Fruit fly (Drosophila melanogaster) whole organism, adult: ENCODE measurements around the gene Atg18b.

Experiments
- CG11617 ChIP-seq: fragments of 200-800 bp; sonication (Bioruptor generic); optimal IDR thresholded peaks from 2 replicates; lab custom pipeline; 2017; ENCODE audit warnings: mild to moderate bottlenecking, missing biosample characterization, missing genetic modification reagents, missing genetic modification characterization
- CG12768 ChIP-seq: fragments of 200-800 bp; sonication (Bioruptor generic); optimal IDR thresholded peaks from 2 replicates; lab custom pipeline; 2017; ENCODE audit warnings: missing biosample characterization, missing genetic modification characterization, mild to moderate bottlenecking, moderate library complexity, missing genetic modification reagents
- CG14711 ChIP-seq: fragments of 200-800 bp; sonication (Bioruptor generic); optimal IDR thresholded peaks from 2 replicates; lab custom pipeline; 2018; ENCODE audit warnings: missing biosample characterization, mild to moderate bottlenecking, missing genetic modification characterization, moderate library complexity
- CG1620 ChIP-seq: fragments of 200-800 bp; sonication (Bioruptor generic); optimal IDR thresholded peaks from 2 replicates; lab custom pipeline; 2016; ENCODE audit warnings: missing biosample characterization, missing genetic modification characterization
- CG33017 ChIP-seq: fragments of 200-800 bp; sonication (Bioruptor generic); optimal IDR thresholded peaks from 2 replicates; lab custom pipeline; 2018; ENCODE audit warnings: missing biosample characterization, mild to moderate bottlenecking, missing genetic modification characterization, moderate library complexity
- CG5204 ChIP-seq: fragments of 200-800 bp; sonication (Bioruptor generic); optimal IDR thresholded peaks from 2 replicates; lab custom pipeline; 2016; ENCODE audit warnings: missing biosample characterization, missing genetic modification characterization
- CG7045 ChIP-seq: fragments of 200-800 bp; sonication (Bioruptor generic); optimal IDR thresholded peaks from 2 replicates; lab custom pipeline; 2017; ENCODE audit warnings: missing biosample characterization, mild to moderate bottlenecking, missing genetic modification characterization
- CG7101 ChIP-seq: fragments of 200-800 bp; sonication (Bioruptor generic); optimal IDR thresholded peaks from 2 replicates; lab custom pipeline; 2018; ENCODE audit warnings: missing biosample characterization, mild to moderate bottlenecking, missing genetic modification characterization, moderate library complexity
- Clk ChIP-seq: fragments of 200-800 bp; sonication (Bioruptor generic); optimal IDR thresholded peaks from 2 replicates; lab custom pipeline; 2017; ENCODE audit warnings: missing biosample characterization, missing genetic modification characterization
- Crg-1 ChIP-seq: fragments of 200-800 bp; sonication (Bioruptor generic); optimal IDR thresholded peaks from 2 replicates; lab custom pipeline; 2016; ENCODE audit warnings: missing biosample characterization, missing genetic modification characterization
- Hr96 ChIP-seq: fragments of 200-800 bp; sonication (Bioruptor generic); optimal IDR thresholded peaks from 2 replicates; lab custom pipeline; 2016; ENCODE audit warnings: missing biosample characterization, missing genetic modification characterization
- Mnt ChIP-seq: fragments of 200-800 bp; sonication (Bioruptor generic); optimal IDR thresholded peaks from 2 replicates; lab custom pipeline; 2016; ENCODE audit warnings: missing biosample characterization, mild to moderate bottlenecking, missing genetic modification characterization
- bab1 ChIP-seq: fragments of 200-800 bp; sonication (Bioruptor generic); optimal IDR thresholded peaks from 3 replicates; lab custom pipeline; 2019; ENCODE audit warnings: missing biosample characterization, mild to moderate bottlenecking, missing genetic modification characterization, moderate library complexity
- cic ChIP-seq: fragments of 200-800 bp; sonication (Bioruptor generic); optimal IDR thresholded peaks from 2 replicates; lab custom pipeline; 2017; ENCODE audit warnings: missing biosample characterization, mild to moderate bottlenecking, missing genetic modification characterization, moderate library complexity
- cnc ChIP-seq, 2 experiments: fragments of >200 bp; optimal IDR thresholded peaks; 2 replicates each; lab custom pipeline; 2017
- kay ChIP-seq: fragments of 200-800 bp; sonication (Bioruptor generic); peaks from one replicate; lab custom pipeline; 2016; ENCODE audit warnings: missing biosample characterization, missing genetic modification characterization, borderline replicate concordance
- ovo ChIP-seq: fragments of 200-800 bp; sonication (Bioruptor generic); optimal IDR thresholded peaks from 2 replicates; lab custom pipeline; 2016; ENCODE audit warnings: missing biosample characterization, missing genetic modification characterization
- pad ChIP-seq: fragments of 200-800 bp; sonication (Bioruptor generic); optimal IDR thresholded peaks from 3 replicates; lab custom pipeline; 2017; ENCODE audit warnings: missing biosample characterization, missing genetic modification characterization, mild to moderate bottlenecking, moderate library complexity, missing genetic modification reagents
- tj ChIP-seq: fragments of 200-800 bp; sonication (Bioruptor generic); optimal IDR thresholded peaks from 3 replicates; lab custom pipeline; 2017; ENCODE audit warnings: missing biosample characterization, mild to moderate bottlenecking, missing genetic modification characterization, moderate library complexity
- toe ChIP-seq: fragments of 200-800 bp; sonication (Bioruptor generic); optimal IDR thresholded peaks from 2 replicates; lab custom pipeline; 2016; ENCODE audit warnings: missing biosample characterization, missing genetic modification characterization

Atg18b gene

DNA sequence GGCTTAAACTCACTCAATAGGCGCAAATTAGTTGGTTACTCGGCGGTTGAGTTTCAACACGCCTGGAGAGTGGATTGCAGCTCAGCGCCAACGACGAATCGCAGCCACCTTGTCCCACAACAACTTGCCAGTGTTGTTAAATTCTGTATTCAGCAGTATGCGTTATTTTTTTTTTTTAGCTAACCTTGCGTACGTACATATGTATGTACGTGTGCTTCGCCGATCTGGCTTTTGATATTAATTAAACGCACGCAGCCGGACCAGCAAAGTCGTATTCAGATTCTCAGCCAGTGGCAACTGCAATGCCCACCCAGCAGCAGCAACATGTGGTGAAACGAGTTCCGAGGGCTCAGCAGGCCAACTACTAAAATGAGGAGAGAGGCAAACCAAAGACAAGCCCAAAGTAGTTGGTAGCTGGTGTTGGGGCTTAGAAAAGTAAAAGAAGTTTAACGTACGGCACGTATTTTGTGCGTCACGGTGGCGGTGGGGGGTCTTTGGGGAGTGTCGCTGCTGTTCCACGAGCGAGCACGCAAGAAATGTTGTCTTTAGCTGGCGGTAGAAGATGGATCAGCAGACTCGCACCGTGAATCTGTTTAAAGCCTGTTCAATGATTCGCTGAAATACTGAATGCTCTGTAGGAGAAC lies 24.8 kb upstream of the Atg18b start:
- TF ChIP-seq bab1 (GFP tag; lab: Kevin White, UChicago), result no peak
- TF ChIP-seq CG33017 (tag; lab: Kevin White, UChicago), result no peak
- TF ChIP-seq CG7101, result no peak
- no peak for TF ChIP-seq cic
- no peak for TF ChIP-seq CG1620 (GFP tag; lab: Kevin White, UChicago)
- TF ChIP-seq CG14711, result no peak
- TF ChIP-seq pad (GFP tag; lab: Kevin White, UChicago), result no peak
- TF ChIP-seq kay, result no peak
- no peak for TF ChIP-seq CG7045 (GFP tag; lab: Kevin White, UChicago)
- TF ChIP-seq Hr96, result no peak
- no peak for TF ChIP-seq tj
- no peak for TF ChIP-seq CG12768
- no peak for TF ChIP-seq CG5204

DNA sequence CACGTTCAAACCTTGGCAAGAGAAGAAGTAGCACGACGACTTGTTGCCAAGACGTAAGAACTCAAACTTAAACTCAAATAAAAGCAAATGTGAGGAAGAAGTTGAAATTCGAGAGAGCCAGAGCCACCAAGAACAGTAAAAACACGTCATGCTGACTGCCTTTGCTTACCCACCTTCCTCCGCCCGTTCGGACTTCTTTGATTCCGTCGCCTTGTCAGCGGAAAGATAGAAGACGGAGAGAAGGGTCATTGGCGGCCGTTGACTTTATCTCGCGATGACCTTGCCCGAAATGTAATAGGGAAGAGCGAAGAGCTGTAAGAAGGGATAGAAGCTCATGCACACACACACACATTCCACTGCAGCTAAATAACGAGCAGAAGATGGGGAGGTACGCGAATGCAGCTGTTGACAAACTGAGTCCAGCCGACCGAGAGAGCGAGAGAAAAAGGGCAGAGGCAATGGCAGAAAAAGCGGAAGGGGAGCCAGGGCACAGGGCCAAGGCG lies 23.6 kb upstream of the Atg18b start:
- TF ChIP-seq tj, result peak; percentile 67
- TF ChIP-seq CG7045 (GFP tag; lab: Kevin White, UChicago), result no peak

DNA sequence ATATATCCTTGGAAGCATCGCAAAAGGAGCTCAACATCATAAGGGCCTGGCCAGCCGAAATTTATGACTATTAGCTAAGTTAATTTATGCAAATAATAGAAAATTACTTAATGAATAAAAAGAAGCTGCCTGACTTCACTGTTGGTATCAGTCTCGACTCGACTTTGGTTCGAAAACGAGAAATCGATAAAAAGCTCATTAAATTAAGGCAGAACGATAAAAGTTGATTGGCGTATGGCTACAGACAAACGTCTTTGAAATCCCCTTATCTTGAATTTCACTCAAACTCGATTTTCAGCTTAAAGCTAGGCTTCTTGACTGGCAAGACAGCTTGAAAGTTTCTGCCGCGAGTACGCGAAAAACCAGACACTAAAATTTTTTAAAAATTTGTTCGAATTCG lies 22.0 kb upstream of the Atg18b start:
- TF ChIP-seq bab1 (GFP tag; lab: Kevin White, UChicago), result no peak
- no peak for TF ChIP-seq CG33017 (tag; lab: Kevin White, UChicago)
- TF ChIP-seq CG1620 (GFP tag; lab: Kevin White, UChicago), result no peak
- TF ChIP-seq kay, result no peak
- TF ChIP-seq CG11617 (GFP tag; lab: Kevin White, UChicago), result no peak
- TF ChIP-seq cic, result no peak
- TF ChIP-seq CG12768, result no peak
- TF ChIP-seq CG5204, result no peak
- no peak for TF ChIP-seq CG14711
- TF ChIP-seq Hr96, result no peak
- TF ChIP-seq cnc (optimal IDR thresholded peaks at IDR 0.05; lab: Kevin White, UChicago), result no peak
- no peak for TF ChIP-seq Mnt (GFP tag; lab: Kevin White, UChicago)
- TF ChIP-seq CG7101, result no peak
- no peak for TF ChIP-seq CG7045 (GFP tag; lab: Kevin White, UChicago)
- TF ChIP-seq ovo (GFP tag; lab: Kevin White, UChicago), result no peak
- no peak for TF ChIP-seq Crg-1 (GFP tag; lab: Kevin White, UChicago)

DNA sequence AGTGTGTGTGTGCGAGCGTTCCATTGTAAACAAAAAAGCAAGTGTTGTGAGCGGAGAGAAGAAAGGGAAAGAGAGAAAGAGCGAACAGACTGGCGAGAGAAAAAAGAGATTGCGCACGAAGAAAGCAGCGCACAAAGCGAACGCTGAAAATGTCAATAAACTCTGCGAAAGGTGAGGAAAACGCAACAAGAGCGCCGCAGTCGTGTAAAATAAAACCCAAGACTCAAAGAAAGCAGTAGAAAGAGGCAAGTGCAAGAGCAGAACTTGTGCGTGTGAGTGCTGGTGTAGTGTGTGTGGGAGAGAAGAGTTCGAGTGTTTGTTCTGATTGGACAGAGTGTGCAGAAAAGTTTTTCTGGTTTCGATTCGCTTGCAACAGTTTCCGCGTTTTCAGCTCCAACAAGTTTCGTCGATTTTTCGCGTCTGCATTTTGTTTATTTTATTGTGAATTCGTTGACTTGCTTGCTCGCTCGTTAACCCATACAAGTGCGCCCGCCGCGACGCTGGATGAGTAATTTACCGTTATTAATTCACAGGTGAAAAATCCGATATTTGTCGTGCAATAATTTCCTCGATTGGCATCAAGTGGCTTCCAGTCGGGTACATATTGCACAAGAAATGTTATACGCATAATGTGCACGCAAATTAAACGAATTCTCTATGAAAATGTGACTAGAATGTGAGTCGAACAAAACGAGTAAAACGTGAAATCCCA lies 17.5 kb upstream of the Atg18b start:
- peak; percentile 87 for TF ChIP-seq ovo (GFP tag; lab: Kevin White, UChicago)
- no peak for TF ChIP-seq Clk (GFP tag; lab: Kevin White, UChicago)
- TF ChIP-seq CG11617 (GFP tag; lab: Kevin White, UChicago), result no peak
- TF ChIP-seq CG12768, result no peak
- TF ChIP-seq CG7045 (GFP tag; lab: Kevin White, UChicago), result no peak
- TF ChIP-seq cic, result no peak
- TF ChIP-seq tj, result peak; percentile 66
- no peak for TF ChIP-seq CG14711
- TF ChIP-seq pad (GFP tag; lab: Kevin White, UChicago), result peak; percentile 30
- TF ChIP-seq Crg-1 (GFP tag; lab: Kevin White, UChicago), result no peak
- TF ChIP-seq CG33017 (tag; lab: Kevin White, UChicago), result no peak
- no peak for TF ChIP-seq bab1 (GFP tag; lab: Kevin White, UChicago)
- TF ChIP-seq cnc (optimal IDR thresholded peaks at IDR 0.05; lab: Kevin White, UChicago), result no peak
- TF ChIP-seq CG5204, result no peak
- TF ChIP-seq kay, result peak; percentile 13
- no peak for TF ChIP-seq CG7101
- no peak for TF ChIP-seq Hr96
- no peak for TF ChIP-seq Mnt (GFP tag; lab: Kevin White, UChicago)
- no peak for TF ChIP-seq toe (GFP tag; lab: Kevin White, UChicago)
- TF ChIP-seq CG1620 (GFP tag; lab: Kevin White, UChicago), result no peak

DNA sequence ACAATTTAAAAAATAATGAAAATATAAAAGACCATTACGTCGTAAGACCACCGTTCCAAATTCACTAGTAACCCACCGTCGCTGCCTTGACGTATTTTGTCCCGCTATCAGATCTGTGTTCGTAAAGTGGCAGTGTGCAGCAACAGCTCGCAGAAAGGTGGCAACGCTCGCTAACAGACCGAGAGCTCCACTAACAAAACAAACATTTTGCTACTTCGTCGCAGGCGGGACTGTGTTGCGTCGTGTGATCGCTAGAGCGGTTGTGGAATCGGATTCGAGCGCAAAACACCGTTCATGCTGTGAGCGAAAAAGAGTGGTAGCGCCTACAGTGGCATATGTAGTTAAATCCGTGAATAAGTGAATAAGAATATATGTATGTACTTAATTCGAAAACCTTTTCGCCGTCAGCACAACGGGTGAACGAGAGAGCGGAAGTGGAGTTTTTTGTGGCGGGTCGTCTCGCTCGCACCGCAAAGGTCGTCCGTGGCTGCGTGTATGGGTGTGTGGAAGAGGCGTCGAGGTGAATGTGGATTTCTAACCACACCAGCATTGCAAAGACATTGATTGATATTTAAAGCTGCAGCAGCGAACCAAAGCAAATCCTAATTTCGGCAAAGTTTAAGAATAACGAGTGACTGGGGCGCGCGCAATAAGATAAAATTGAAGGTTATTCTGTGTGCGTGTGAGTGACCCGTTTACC lies 16.8 kb upstream of the Atg18b start, which contains the start of gene Hr39:
TSS of gene Hr39 (plus strand) at position 203 of the 700 bp plus-strand sequence.
- no peak for TF ChIP-seq toe (GFP tag; lab: Kevin White, UChicago)
- TF ChIP-seq pad (GFP tag; lab: Kevin White, UChicago), result no peak
- peak; percentile 9 for TF ChIP-seq bab1 (GFP tag; lab: Kevin White, UChicago)
- TF ChIP-seq ovo (GFP tag; lab: Kevin White, UChicago), result no peak
- TF ChIP-seq CG7101, result no peak
- TF ChIP-seq Clk (GFP tag; lab: Kevin White, UChicago), result no peak
- TF ChIP-seq cnc (optimal IDR thresholded peaks at IDR 0.05; lab: Kevin White, UChicago), result no peak
- TF ChIP-seq CG1620 (GFP tag; lab: Kevin White, UChicago), result peak; percentile 12
- TF ChIP-seq Crg-1 (GFP tag; lab: Kevin White, UChicago), result no peak
- peak; percentile 25 for TF ChIP-seq CG12768
- no peak for TF ChIP-seq CG5204
- no peak for TF ChIP-seq CG33017 (tag; lab: Kevin White, UChicago)
- no peak for TF ChIP-seq Hr96
- TF ChIP-seq kay, result no peak
- TF ChIP-seq Mnt (GFP tag; lab: Kevin White, UChicago), result peak; percentile 44
- peak; percentile 2 for TF ChIP-seq CG11617 (GFP tag; lab: Kevin White, UChicago)
- peak; percentile 47 for TF ChIP-seq tj
- TF ChIP-seq CG7045 (GFP tag; lab: Kevin White, UChicago), result no peak
- peak; percentile 26 for TF ChIP-seq cic
- TF ChIP-seq CG14711, result no peak
